Worm (Caenorhabditis elegans): ENCODE data around the gene Y56A3A.6.

- TF ChIP-seq fkh-10 (GFP tag; optimal IDR thresholded peaks at IDR 0.05) (no peak), hlh-6 (tag; optimal IDR thresholded peaks at IDR 0.05) (no peak), nhr-11 (tag; optimal IDR thresholded peaks at IDR 0.05) (no peak), eyg-1 (tag; optimal IDR thresholded peaks at IDR 0.05) (no peak), ama-1 (optimal IDR thresholded peaks at IDR 0.05) (no peak), mec-3 (tag; optimal IDR thresholded peaks at IDR 0.05; ENCODE audit: borderline replicate concordance) (no peak), fkh-6 (tag; optimal IDR thresholded peaks at IDR 0.05) (no peak), pha-4 (tag; optimal IDR thresholded peaks at IDR 0.05) (no peak), elt-4 (tag; optimal IDR thresholded peaks at IDR 0.05) (no peak), pag-3 (tag; optimal IDR thresholded peaks at IDR 0.05; ENCODE audit: borderline replicate concordance) (no peak), Y22D7AL.16 (tag; optimal IDR thresholded peaks at IDR 0.05) (no peak), hlh-13 (GFP tag; optimal IDR thresholded peaks at IDR 0.05) (no peak), tbx-2 (tag; optimal IDR thresholded peaks at IDR 0.05) (no peak), C38D4.7 (GFP tag; optimal IDR thresholded peaks at IDR 0.05) (no peak)
Measured at ce11 chrIII:11914220-11914619, 35.6 kb upstream of the Y56A3A.6 start, which contains the start of gene Y56A3A.16.
